Worm (Caenorhabditis elegans) whole organism, young adult: Measurements from ENCODE around the gene trxr-2.

Source experiments
- F10E7.11 ChIP-seq: sonication (generic microtip); optimal IDR thresholded peaks from 2 replicates; lab custom pipeline; 2017; ENCODE audit warnings: mild to moderate bottlenecking, missing genetic modification characterization, moderate library complexity, missing compliant biosample characterization
- F39B2.1 ChIP-seq: fragments of 200-800 bp; sonication (Bioruptor generic); IDR thresholded peaks from 2 replicates; pipeline ENCODE4 v1.3.6; 2022; ENCODE audit warnings: missing genetic modification reagents, missing genetic modification characterization, missing compliant biosample characterization
- F55B11.4 ChIP-seq: sonication (generic microtip); optimal IDR thresholded peaks from 2 replicates; lab custom pipeline; 2016; ENCODE audit warnings: missing compliant biosample characterization, missing genetic modification characterization, borderline replicate concordance; ENCODE audit not compliant: insufficient read depth
- F57A8.1 ChIP-seq: fragments of 200-800 bp; sonication (Bioruptor generic); optimal IDR thresholded peaks from 2 replicates; lab custom pipeline; 2018; ENCODE audit warnings: mild to moderate bottlenecking, missing genetic modification characterization, moderate library complexity, missing compliant biosample characterization
- Y95B8A.8 ChIP-seq: fragments of 200-800 bp; sonication (Bioruptor generic); IDR thresholded peaks from 2 replicates; pipeline ENCODE4 v1.3.6; 2022; ENCODE audit warnings: missing genetic modification reagents, missing genetic modification characterization, missing compliant biosample characterization
- ama-1 ChIP-seq, 3 experiments: fragments of 150-350 bp in 1 of 3; sonication (generic microtip) in 2 of 3; optimal IDR thresholded peaks; 2 replicates each; lab custom pipeline; 2014 to 2018; ENCODE audit warnings: missing biosample characterization in 2 of 3, missing genetic modification characterization in 2 of 3, missing genetic modification reagents in 2 of 3
- attf-6 ChIP-seq: fragments of 200-800 bp; sonication (Bioruptor generic); IDR thresholded peaks from 2 replicates; pipeline ENCODE4 v1.3.6; 2022; ENCODE audit warnings: missing genetic modification reagents, missing genetic modification characterization, missing compliant biosample characterization
- ceh-27 ChIP-seq: fragments of 200-800 bp; sonication (Bioruptor generic); optimal IDR thresholded peaks from 2 replicates; lab custom pipeline; 2018; ENCODE audit warnings: mild to moderate bottlenecking, missing genetic modification characterization, moderate library complexity, missing compliant biosample characterization
- ceh-79 ChIP-seq: sonication (generic microtip); optimal IDR thresholded peaks from 2 replicates; lab custom pipeline; 2017; ENCODE audit warnings: mild to moderate bottlenecking, missing genetic modification characterization, missing compliant biosample characterization
- die-1 ChIP-seq: sonication (generic microtip); optimal IDR thresholded peaks from 2 replicates; lab custom pipeline; 2016; ENCODE audit warnings: missing genotype, mild to moderate bottlenecking, missing genetic modification characterization, missing compliant biosample characterization
- egrh-3 ChIP-seq: fragments of 200-800 bp; sonication (Bioruptor generic); IDR thresholded peaks from 2 replicates; pipeline ENCODE4 v1.3.6; 2022; ENCODE audit warnings: missing genetic modification reagents, missing genetic modification characterization, missing compliant biosample characterization
- hmg-1.2 ChIP-seq: fragments of 200-800 bp; sonication (Bioruptor generic); IDR thresholded peaks from 2 replicates; pipeline ENCODE4 v1.3.6; 2022; ENCODE audit warnings: missing genetic modification reagents, missing genetic modification characterization, missing compliant biosample characterization
- let-526 ChIP-seq: fragments of 200-800 bp; sonication (Bioruptor generic); IDR thresholded peaks from 2 replicates; pipeline ENCODE4 v1.3.6; 2022; ENCODE audit warnings: missing genetic modification reagents, missing genetic modification characterization, missing compliant biosample characterization
- lin-40 ChIP-seq: sonication (generic microtip); optimal IDR thresholded peaks from 2 replicates; lab custom pipeline; 2016; ENCODE audit warnings: missing genetic modification characterization, mild to moderate bottlenecking, missing compliant biosample characterization, missing genotype, missing genetic modification reagents
- madf-10 ChIP-seq: sonication (generic microtip); optimal IDR thresholded peaks from 2 replicates; lab custom pipeline; 2016; ENCODE audit warnings: mild to moderate bottlenecking, missing genetic modification characterization, missing compliant biosample characterization
- mcd-1 ChIP-seq: fragments of 200-800 bp; sonication (Bioruptor generic); IDR thresholded peaks from 2 replicates; pipeline ENCODE4 v1.3.6; 2022; ENCODE audit warnings: missing genetic modification reagents, missing genetic modification characterization, missing compliant biosample characterization
- nfyb-1 ChIP-seq: fragments of 200-800 bp; sonication (Bioruptor generic); IDR thresholded peaks from 2 replicates; pipeline ENCODE4 v1.3.6; 2022; ENCODE audit warnings: missing genetic modification reagents, missing genetic modification characterization, missing compliant biosample characterization
- pbrm-1 ChIP-seq: fragments of 200-800 bp; sonication (Bioruptor generic); IDR thresholded peaks from 2 replicates; pipeline ENCODE4 v1.3.6; 2022; ENCODE audit warnings: missing genetic modification reagents, missing genetic modification characterization, missing compliant biosample characterization
- zfh-2 ChIP-seq: fragments of 200-800 bp; sonication (Bioruptor generic); conservative IDR thresholded peaks from 2 replicates; pipeline ENCODE4 v1.3.6; 2022; ENCODE audit warnings: missing genetic modification reagents, missing genetic modification characterization, missing compliant biosample characterization
- zim-3 ChIP-seq: sonication (generic microtip); optimal IDR thresholded peaks from 2 replicates; lab custom pipeline; 2017; ENCODE audit warnings: mild to moderate bottlenecking, missing genetic modification characterization, moderate library complexity, missing compliant biosample characterization
- ztf-18 ChIP-seq: sonication (generic microtip); optimal IDR thresholded peaks from 2 replicates; lab custom pipeline; 2016; ENCODE audit warnings: missing genotype, mild to moderate bottlenecking, missing genetic modification characterization, missing compliant biosample characterization

Gene trxr-2

ce11 chrIII:8962475-8962874 lies 48.9 kb downstream of the trxr-2 start:
- TF ChIP-seq hmg-1.2 (GFP tag; lab: Robert Waterston, UW) (no peak), attf-6 (no peak), F39B2.1 (GFP tag; lab: Robert Waterston, UW) (no peak), egrh-3 (peak; percentile 99), pbrm-1 (GFP tag; lab: Robert Waterston, UW) (0 out of 2 replicates have a peak, but pooled peaks have one; percentile 20), F55B11.4 (no peak), F57A8.1 (GFP tag; lab: Kevin White, UChicago) (no peak), let-526 (GFP tag; lab: Robert Waterston, UW) (no peak), madf-10 (tag; lab: Kevin White, UChicago) (no peak), ceh-27 (GFP tag; lab: Kevin White, UChicago) (no peak), mcd-1 (GFP tag; lab: Robert Waterston, UW) (peak; percentile 60; the same call in 1 of the 2 replicates), Y95B8A.8 (GFP tag; lab: Robert Waterston, UW) (no peak), nfyb-1 (GFP tag; lab: Robert Waterston, UW) (0 out of 2 replicates have a peak, but pooled peaks have one; percentile 54), die-1 (tag; lab: Kevin White, UChicago) (no peak), zim-3 (tag; lab: Kevin White, UChicago) (no peak), zfh-2 (GFP tag; lab: Robert Waterston, UW) (peak; percentile 93), ztf-18 (tag; lab: Kevin White, UChicago) (no peak), F10E7.11 (tag; lab: Kevin White, UChicago) (no peak), ama-1 (optimal IDR thresholded peaks at IDR 0.05; lab: Kevin White, UChicago) (no peak), ama-1 (GFP tag; optimal IDR thresholded peaks at IDR 0.05; lab: Kevin White, UChicago) (no peak), lin-40 (no peak)

ce11 chrIII:8964684-8965283 lies 51.2 kb downstream of the trxr-2 start:
- TF ChIP-seq ceh-79 (tag; lab: Kevin White, UChicago) (no peak), zfh-2 (GFP tag; lab: Robert Waterston, UW) (peak; percentile 84), egrh-3 (peak; percentile 94)
